Worm (Caenorhabditis elegans) whole organism, early embryonic: Measurements from ENCODE around the gene sgn-1.

Experiments
- B0310.2 ChIP-seq: sonication (generic microtip); optimal IDR thresholded peaks from 2 replicates; lab custom pipeline; 2016; ENCODE audit warnings: mild to moderate bottlenecking, missing genetic modification characterization, missing compliant biosample characterization
- F13C5.2 ChIP-seq: sonication (generic microtip); optimal IDR thresholded peaks from 2 replicates; lab custom pipeline; 2017; ENCODE audit warnings: mild to moderate bottlenecking, missing genetic modification characterization, inconsistent platforms, missing compliant biosample characterization
- aly-1 ChIP-seq: sonication (generic microtip); optimal IDR thresholded peaks from 2 replicates; lab custom pipeline; 2016; ENCODE audit warnings: missing genetic modification characterization, missing compliant biosample characterization
- ama-1 ChIP-seq: fragments of 150-350 bp; optimal IDR thresholded peaks from 2 replicates; lab custom pipeline; 2014
- ceh-13 ChIP-seq: fragments of 200-800 bp; sonication (Bioruptor generic); optimal IDR thresholded peaks from 2 replicates; lab custom pipeline; 2018; ENCODE audit warnings: mild to moderate bottlenecking, missing genetic modification characterization, missing compliant biosample characterization
- ceh-36 ChIP-seq: sonication (generic microtip); optimal IDR thresholded peaks from 2 replicates; lab custom pipeline; 2016; ENCODE audit warnings: missing genetic modification characterization, inconsistent platforms, missing compliant biosample characterization
- ets-7 ChIP-seq: sonication (generic microtip); optimal IDR thresholded peaks from 2 replicates; lab custom pipeline; 2016; ENCODE audit warnings: missing genotype, missing genetic modification characterization, missing compliant biosample characterization
- flt-1 ChIP-seq: fragments of 200-800 bp; sonication (Bioruptor generic); IDR thresholded peaks from 2 replicates; pipeline ENCODE4 v1.3.6; 2022; ENCODE audit warnings: missing genetic modification characterization, missing compliant biosample characterization
- hmbx-1 ChIP-seq: sonication (generic microtip); optimal IDR thresholded peaks from 2 replicates; lab custom pipeline; 2016; ENCODE audit warnings: mild to moderate bottlenecking, missing genetic modification characterization, missing compliant biosample characterization
- hmg-4 ChIP-seq: fragments of 200-800 bp; sonication (Bioruptor generic); optimal IDR thresholded peaks from 2 replicates; lab custom pipeline; 2018; ENCODE audit warnings: mild to moderate bottlenecking, missing genetic modification characterization, missing compliant biosample characterization
- hnd-1 ChIP-seq: sonication (generic microtip); optimal IDR thresholded peaks from 2 replicates; lab custom pipeline; 2016; ENCODE audit warnings: missing genetic modification characterization, missing compliant biosample characterization
- pes-1 ChIP-seq: fragments of 200-800 bp; sonication (Bioruptor generic); IDR thresholded peaks from 2 replicates; pipeline ENCODE4 v1.3.6; 2022; ENCODE audit warnings: missing genetic modification reagents, missing genetic modification characterization, missing compliant biosample characterization
- scrt-1 ChIP-seq: fragments of 200-800 bp; sonication (Bioruptor generic); IDR thresholded peaks from 2 replicates; pipeline ENCODE4 v1.3.6; 2022; ENCODE audit warnings: missing genetic modification characterization, missing compliant biosample characterization
- sea-1 ChIP-seq: fragments of 200-800 bp; sonication (Bioruptor generic); conservative IDR thresholded peaks from 2 replicates; pipeline ENCODE4 v1.3.6; 2022; ENCODE audit warnings: missing genetic modification characterization, missing compliant biosample characterization
- tbx-11 ChIP-seq: fragments of 200-800 bp; sonication (Bioruptor generic); IDR thresholded peaks from 2 replicates; pipeline ENCODE4 v1.3.6; 2022; ENCODE audit warnings: missing genetic modification characterization, missing compliant biosample characterization
- tbx-37 ChIP-seq: fragments of 200-800 bp; sonication (Bioruptor generic); conservative IDR thresholded peaks from 2 replicates; pipeline ENCODE4 v1.3.6; 2022; ENCODE audit warnings: missing genetic modification reagents, missing genetic modification characterization, missing compliant biosample characterization
- tra-4 ChIP-seq: sonication (generic microtip); optimal IDR thresholded peaks from 2 replicates; lab custom pipeline; 2017; ENCODE audit warnings: missing genetic modification characterization, missing compliant biosample characterization

Gene sgn-1

ce11 chrII:8738955-8739354 is 44.5 kb downstream of the sgn-1 start:
- TF ChIP-seq hmg-4 (GFP tag; lab: Kevin White, UChicago) (no peak), tra-4 (tag; lab: Kevin White, UChicago) (no peak), F13C5.2 (no peak), ama-1 (lab: Kevin White, UChicago) (no peak), pes-1 (GFP tag; lab: Robert Waterston, UW) (no peak), ets-7 (no peak), flt-1 (GFP tag; lab: Robert Waterston, UW) (no peak), tbx-11 (GFP tag; lab: Robert Waterston, UW) (no peak), B0310.2 (tag; lab: Kevin White, UChicago) (no peak), ceh-36 (tag; lab: Kevin White, UChicago) (no peak), ceh-13 (GFP tag; lab: Kevin White, UChicago) (no peak), tbx-37 (no peak), hmbx-1 (tag; lab: Kevin White, UChicago) (no peak), hnd-1 (tag; lab: Kevin White, UChicago) (no peak), sea-1 (GFP tag; lab: Robert Waterston, UW) (no peak), aly-1 (no peak), scrt-1 (no peak)

- no peak for TF ChIP-seq ceh-36 (tag; lab: Kevin White, UChicago)
- no peak for TF ChIP-seq ceh-13 (GFP tag; lab: Kevin White, UChicago)
- TF ChIP-seq scrt-1 = no peak
- no peak for TF ChIP-seq pes-1 (GFP tag; lab: Robert Waterston, UW)
- TF ChIP-seq flt-1 (GFP tag; lab: Robert Waterston, UW) = no peak
- no peak for TF ChIP-seq F13C5.2
- TF ChIP-seq hmbx-1 (tag; lab: Kevin White, UChicago) = no peak
- no peak for TF ChIP-seq aly-1
- TF ChIP-seq hnd-1 (tag; lab: Kevin White, UChicago) = no peak
- TF ChIP-seq tbx-37 = no peak
- TF ChIP-seq tra-4 (tag; lab: Kevin White, UChicago) = no peak
- no peak for TF ChIP-seq ama-1 (lab: Kevin White, UChicago)
- no peak for TF ChIP-seq hmg-4 (GFP tag; lab: Kevin White, UChicago)
- TF ChIP-seq sea-1 (GFP tag; lab: Robert Waterston, UW) = no peak
Measured at ce11 chrII:8738244-8738643, 45.2 kb downstream of the sgn-1 start.

ce11 chrII:8737456-8737855 is 46.0 kb downstream of the sgn-1 start, which contains the start of gene idpb-4:
Gene idpb-4 (minus strand): TSS chrII:8737556.
- no peak for TF ChIP-seq aly-1
- no peak for TF ChIP-seq sea-1 (GFP tag; lab: Robert Waterston, UW)
- TF ChIP-seq hmg-4 (GFP tag; lab: Kevin White, UChicago) = no peak

ce11 chrII:8733627-8734026 is 49.8 kb downstream of the sgn-1 start:
- TF ChIP-seq ceh-36 (tag; lab: Kevin White, UChicago) (no peak), F13C5.2 (no peak), hmg-4 (GFP tag; lab: Kevin White, UChicago) (no peak), flt-1 (GFP tag; lab: Robert Waterston, UW) (no peak), aly-1 (no peak), scrt-1 (no peak)

ce11 chrII:8732339-8733100 is 51.0 kb downstream of the sgn-1 start, which contains the start of gene rol-6:
Gene rol-6 (plus strand): TSS chrII:8733050.
- TF ChIP-seq flt-1 (GFP tag; lab: Robert Waterston, UW) (no peak), tbx-37 (no peak), hmbx-1 (tag; lab: Kevin White, UChicago) (no peak), ceh-36 (tag; lab: Kevin White, UChicago) (no peak), ets-7 (no peak), pes-1 (GFP tag; lab: Robert Waterston, UW) (no peak), scrt-1 (no peak), ama-1 (lab: Kevin White, UChicago) (no peak), sea-1 (GFP tag; lab: Robert Waterston, UW) (no peak), hmg-4 (GFP tag; lab: Kevin White, UChicago) (no peak), aly-1 (no peak), ceh-13 (GFP tag; lab: Kevin White, UChicago) (no peak), B0310.2 (tag; lab: Kevin White, UChicago) (no peak), hnd-1 (tag; lab: Kevin White, UChicago) (no peak), tra-4 (tag; lab: Kevin White, UChicago) (no peak)
